Worm (Caenorhabditis elegans): ENCODE data around the gene nhr-72.

- TF ChIP-seq madf-3 (GFP tag; IDR thresholded peaks at IDR 0.05) (no peak), snpc-4 (GFP tag; optimal IDR thresholded peaks at IDR 0.05) (no peak), snpc-4 (tag; optimal IDR thresholded peaks at IDR 0.05) (no peak), somi-1 (GFP tag; optimal IDR thresholded peaks at IDR 0.05) (no peak), chd-7 (tag; optimal IDR thresholded peaks at IDR 0.05) (no peak), efl-1 (GFP tag; optimal IDR thresholded peaks at IDR 0.05) (no peak), Y56A3A.18 (GFP tag; IDR thresholded peaks at IDR 0.05) (no peak), hmg-20 (GFP tag; IDR thresholded peaks at IDR 0.05) (no peak), F39B2.1 (GFP tag; IDR thresholded peaks at IDR 0.05) (no peak), B0261.1 (tag; optimal IDR thresholded peaks at IDR 0.05) (no peak), him-1 (tag; optimal IDR thresholded peaks at IDR 0.05) (no peak)
Measured at ce11 chrII:3864652-3865051, 14.1 kb upstream of the nhr-72 start, which contains the start of gene nhr-261.

Data from whole organism, young adult.